Fruit fly (Drosophila melanogaster): ENCODE measurements around the gene tyf.

The tyf gene

dm6 chrX:4175805-4176204, 59.0 kb downstream of the tyf start:
- TF ChIP-seq Hr83 (GFP tag; optimal IDR thresholded peaks at IDR 0.05; ENCODE audit: poor library complexity, severe bottlenecking) = no peak
- TF ChIP-seq foxo (GFP tag; optimal IDR thresholded peaks at IDR 0.05) = peak in 1 of 2 experiments; percentile 66
- TF ChIP-seq pan (optimal IDR thresholded peaks at IDR 0.05) = no peak
- no peak for TF ChIP-seq GATAd (GFP tag; optimal IDR thresholded peaks at IDR 0.05)
- TF ChIP-seq CG32264 (GFP tag; optimal IDR thresholded peaks at IDR 0.05) = no peak
- TF ChIP-seq N (GFP tag; optimal IDR thresholded peaks at IDR 0.05) = no peak
- no peak for TF ChIP-seq jim (GFP tag; optimal IDR thresholded peaks at IDR 0.05)
- TF ChIP-seq Dif (GFP tag; optimal IDR thresholded peaks at IDR 0.05; ENCODE audit: partially characterized antibody) = no peak
- no peak for TF ChIP-seq Abd-B (GFP tag; optimal IDR thresholded peaks at IDR 0.05)
- TF ChIP-seq Hnf4 (GFP tag; optimal IDR thresholded peaks at IDR 0.05) = peak; percentile 22
- peak; percentile 36 for TF ChIP-seq rgr (GFP tag; optimal IDR thresholded peaks at IDR 0.05)
- peak; percentile 18 for TF ChIP-seq ey (GFP tag; optimal IDR thresholded peaks at IDR 0.05)
- TF ChIP-seq h (GFP tag; optimal IDR thresholded peaks at IDR 0.05) = peak; percentile 55
- no peak for TF ChIP-seq sage (GFP tag; optimal IDR thresholded peaks at IDR 0.05)
- TF ChIP-seq usp (GFP tag; optimal IDR thresholded peaks at IDR 0.05) = no peak
- TF ChIP-seq Mio (GFP tag; optimal IDR thresholded peaks at IDR 0.05) = no peak
- no peak for TF ChIP-seq CG9705 (GFP tag; optimal IDR thresholded peaks at IDR 0.05)
- no peak for TF ChIP-seq dl (GFP tag; optimal IDR thresholded peaks at IDR 0.05; ENCODE audit: insufficient read depth in 1 of 2, partially characterized antibody in 2 of 2)
- peak; percentile 31 for TF ChIP-seq psq (GFP tag; optimal IDR thresholded peaks at IDR 0.05)
- no peak for TF ChIP-seq Dfd (GFP tag; optimal IDR thresholded peaks at IDR 0.05)
- TF ChIP-seq fru (GFP tag; optimal IDR thresholded peaks at IDR 0.05) = peak; percentile 61
- peak; percentile 56 for TF ChIP-seq woc (GFP tag; optimal IDR thresholded peaks at IDR 0.05)
- TF ChIP-seq dsf (GFP tag; optimal IDR thresholded peaks at IDR 0.05; ENCODE audit: borderline replicate concordance) = no peak
- TF ChIP-seq OdsH (GFP tag; optimal IDR thresholded peaks at IDR 0.05) = peak; percentile 40
- peak; percentile 24 for TF ChIP-seq HLH106 (tag; optimal IDR thresholded peaks at IDR 0.05)
- no peak for TF ChIP-seq lola (GFP tag; optimal IDR thresholded peaks at IDR 0.05)
- no peak for TF ChIP-seq sv (GFP tag; optimal IDR thresholded peaks at IDR 0.05)
- peak; percentile 10 for TF ChIP-seq br (GFP tag; optimal IDR thresholded peaks at IDR 0.05)
- no peak for TF ChIP-seq Jra (GFP tag; optimal IDR thresholded peaks at IDR 0.05)
- no peak for TF ChIP-seq brk (GFP tag; optimal IDR thresholded peaks at IDR 0.05)
- no peak for TF ChIP-seq tai (GFP tag; optimal IDR thresholded peaks at IDR 0.05)
- TF ChIP-seq CrebA (GFP tag; optimal IDR thresholded peaks at IDR 0.05; ENCODE audit: borderline replicate concordance) = no peak
- TF ChIP-seq Vsx2 (GFP tag; optimal IDR thresholded peaks at IDR 0.05; ENCODE audit: partially characterized antibody) = no peak
- no peak for TF ChIP-seq Hr78 (GFP tag; optimal IDR thresholded peaks at IDR 0.05)
- no peak for TF ChIP-seq Rel (GFP tag; optimal IDR thresholded peaks at IDR 0.05)
- TF ChIP-seq Rel (tag; optimal IDR thresholded peaks at IDR 0.05) = no peak
- no peak for TF ChIP-seq Myc (optimal IDR thresholded peaks at IDR 0.05)
- no peak for TF ChIP-seq dmrt93B (GFP tag; optimal IDR thresholded peaks at IDR 0.05)
- TF ChIP-seq Sp1 (GFP tag; optimal IDR thresholded peaks at IDR 0.05) = no peak

- no peak for TF ChIP-seq sage (GFP tag; optimal IDR thresholded peaks at IDR 0.05)
- no peak for TF ChIP-seq CrebA (GFP tag; optimal IDR thresholded peaks at IDR 0.05; ENCODE audit: borderline replicate concordance)
- TF ChIP-seq rgr (GFP tag; optimal IDR thresholded peaks at IDR 0.05) = no peak
- no peak for TF ChIP-seq Hnf4 (GFP tag; optimal IDR thresholded peaks at IDR 0.05)
- no peak for TF ChIP-seq dl (GFP tag; optimal IDR thresholded peaks at IDR 0.05; ENCODE audit: insufficient read depth in 1 of 2, partially characterized antibody in 2 of 2)
- no peak for TF ChIP-seq psq (GFP tag; optimal IDR thresholded peaks at IDR 0.05)
- TF ChIP-seq Jra (GFP tag; optimal IDR thresholded peaks at IDR 0.05) = no peak
- TF ChIP-seq br (GFP tag; optimal IDR thresholded peaks at IDR 0.05) = no peak
- TF ChIP-seq Dif (GFP tag; optimal IDR thresholded peaks at IDR 0.05; ENCODE audit: partially characterized antibody) = no peak
These were observed 60.9 kb downstream of the tyf start for dm6 chrX:4177733-4178132.

dm6 chrX:4178819-4179218, 62.0 kb downstream of the tyf start:
- no peak for TF ChIP-seq GATAd (GFP tag; optimal IDR thresholded peaks at IDR 0.05)
- no peak for TF ChIP-seq N (GFP tag; optimal IDR thresholded peaks at IDR 0.05)
- TF ChIP-seq Sp1 (GFP tag; optimal IDR thresholded peaks at IDR 0.05) = no peak
- no peak for TF ChIP-seq Vsx2 (GFP tag; optimal IDR thresholded peaks at IDR 0.05; ENCODE audit: partially characterized antibody)
- no peak for TF ChIP-seq Hnf4 (GFP tag; optimal IDR thresholded peaks at IDR 0.05)
- no peak for TF ChIP-seq jim (GFP tag; optimal IDR thresholded peaks at IDR 0.05)
- TF ChIP-seq foxo (GFP tag; optimal IDR thresholded peaks at IDR 0.05) = no peak
- no peak for TF ChIP-seq dl (GFP tag; optimal IDR thresholded peaks at IDR 0.05; ENCODE audit: insufficient read depth in 1 of 2, partially characterized antibody in 2 of 2)
- TF ChIP-seq HLH106 (tag; optimal IDR thresholded peaks at IDR 0.05) = no peak
- TF ChIP-seq psq (GFP tag; optimal IDR thresholded peaks at IDR 0.05) = no peak
- TF ChIP-seq CG9705 (GFP tag; optimal IDR thresholded peaks at IDR 0.05) = no peak
- no peak for TF ChIP-seq dsf (GFP tag; optimal IDR thresholded peaks at IDR 0.05; ENCODE audit: borderline replicate concordance)
- TF ChIP-seq brk (GFP tag; optimal IDR thresholded peaks at IDR 0.05) = no peak
- TF ChIP-seq fru (GFP tag; optimal IDR thresholded peaks at IDR 0.05) = no peak
- no peak for TF ChIP-seq CrebA (GFP tag; optimal IDR thresholded peaks at IDR 0.05; ENCODE audit: borderline replicate concordance)
- TF ChIP-seq OdsH (GFP tag; optimal IDR thresholded peaks at IDR 0.05) = no peak
- no peak for TF ChIP-seq Hr83 (GFP tag; optimal IDR thresholded peaks at IDR 0.05; ENCODE audit: poor library complexity, severe bottlenecking)
- no peak for TF ChIP-seq lola (GFP tag; optimal IDR thresholded peaks at IDR 0.05)

Measured in whole organism, wandering third instar larva.